Fruit fly (Drosophila melanogaster): ENCODE data around the gene Ada2b.
A peak's percentile ranks its signal among the peaks of the same experiment; 100 is the strongest.

Ada2b gene

DNA sequence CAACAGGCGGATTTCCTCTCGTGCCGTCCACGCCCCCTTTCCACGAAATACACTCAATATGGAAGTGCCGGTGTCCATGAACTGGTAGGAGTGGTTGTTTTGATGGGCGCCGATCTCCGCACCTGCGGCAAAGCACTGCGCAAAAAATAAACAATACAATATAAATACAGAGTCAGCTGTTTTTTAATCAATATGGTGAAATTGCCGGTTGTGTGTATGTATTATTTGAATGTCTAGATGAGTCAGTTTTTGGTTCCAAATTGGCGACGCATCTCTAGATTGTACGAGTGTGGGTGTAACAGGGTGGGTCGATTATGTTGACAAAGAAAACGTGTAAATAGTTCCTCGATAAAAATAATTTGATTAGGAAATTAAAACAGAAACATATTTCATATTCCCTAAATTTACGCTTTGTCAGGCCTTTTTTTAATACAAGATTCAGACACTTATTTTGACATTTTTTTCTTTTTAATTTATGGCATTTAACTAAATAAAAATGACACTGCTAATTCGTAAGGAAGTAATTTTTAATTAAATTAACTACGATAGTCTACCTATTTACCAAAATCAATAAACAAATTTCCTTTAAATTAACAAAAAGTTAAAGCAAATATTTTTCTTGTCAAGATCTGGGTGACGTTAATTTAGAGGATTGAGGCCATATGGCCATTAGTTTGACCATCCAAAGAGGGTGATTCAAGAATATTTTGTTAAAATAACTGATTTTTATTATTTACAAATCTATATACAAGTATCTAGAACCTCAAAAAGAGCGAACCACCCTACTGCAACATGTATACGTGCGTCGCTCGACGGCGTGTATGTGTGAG, 628 bp downstream of the Ada2b start (continued):
- peak; percentile 57 for TF ChIP-seq klu (GFP tag; IDR thresholded peaks at IDR 0.05)
- TF ChIP-seq CG4617 (GFP tag; optimal IDR thresholded peaks at IDR 0.05; ENCODE audit: borderline replicate concordance) = no peak
- TF ChIP-seq CG12219 (GFP tag; optimal IDR thresholded peaks at IDR 0.05) = peak; percentile 77
- TF ChIP-seq sens (GFP tag) = peak; percentile 98
- TF ChIP-seq sob (GFP tag; IDR thresholded peaks at IDR 0.05) = peak; percentile 72; the same call in 1 of the 2 replicates
- TF ChIP-seq trh (GFP tag; optimal IDR thresholded peaks at IDR 0.05) = peak; percentile 54
- peak; percentile 95 for TF ChIP-seq CG30403 (GFP tag; optimal IDR thresholded peaks at IDR 0.05)
- peak; percentile 77 for TF ChIP-seq row (GFP tag; IDR thresholded peaks at IDR 0.05)
- TF ChIP-seq Gug (GFP tag; IDR thresholded peaks at IDR 0.05) = peak; percentile 18; the same call in 2 of the 4 replicates
- peak; percentile 69 for TF ChIP-seq mam (GFP tag; optimal IDR thresholded peaks at IDR 0.05)
- TF ChIP-seq CG15601 (tag; optimal IDR thresholded peaks at IDR 0.05) = peak; percentile 86
- peak; percentile 91 for TF ChIP-seq CG2120 (GFP tag; optimal IDR thresholded peaks at IDR 0.05)
- peak; percentile 74 for TF ChIP-seq CG10654 (GFP tag; optimal IDR thresholded peaks at IDR 0.05)
- no peak for TF ChIP-seq Gsc (GFP tag; IDR thresholded peaks at IDR 0.05)
- no peak for TF ChIP-seq pfk (GFP tag; optimal IDR thresholded peaks at IDR 0.05)
- TF ChIP-seq zf30C (GFP tag; optimal IDR thresholded peaks at IDR 0.05) = no peak
- TF ChIP-seq Dref (GFP tag; IDR thresholded peaks at IDR 0.05) = no peak
- TF ChIP-seq Lpt (GFP tag; optimal IDR thresholded peaks at IDR 0.05) = no peak
- peak; percentile 73 for TF ChIP-seq Deaf1 (tag; optimal IDR thresholded peaks at IDR 0.05)
- TF ChIP-seq seq (GFP tag; IDR thresholded peaks at IDR 0.05) = peak; percentile 75; the same call in 1 of the 2 replicates
- TF ChIP-seq CG4328 (GFP tag; optimal IDR thresholded peaks at IDR 0.05) = peak; percentile 93
- peak; percentile 83 for TF ChIP-seq slp2 (GFP tag; optimal IDR thresholded peaks at IDR 0.05)
- TF ChIP-seq fd64A (GFP tag; optimal IDR thresholded peaks at IDR 0.05) = peak; percentile 55
- TF ChIP-seq bigmax (GFP tag; optimal IDR thresholded peaks at IDR 0.05) = no peak
- peak; percentile 72 for TF ChIP-seq CG11695 (GFP tag; IDR thresholded peaks at IDR 0.05)
- TF ChIP-seq CG1832 (GFP tag; optimal IDR thresholded peaks at IDR 0.05) = no peak
- peak; percentile 95 for TF ChIP-seq gem (tag; optimal IDR thresholded peaks at IDR 0.05)
- TF ChIP-seq CG8478 (optimal IDR thresholded peaks at IDR 0.05) = no peak
- peak; percentile 48 for TF ChIP-seq Awh (GFP tag; IDR thresholded peaks at IDR 0.05)
- TF ChIP-seq ttk (GFP tag; IDR thresholded peaks at IDR 0.05) = peak; percentile 51
- no peak; the same call in 1 of the 3 replicates for TF ChIP-seq ase (GFP tag; IDR thresholded peaks at IDR 0.05)
- peak; percentile 90 for TF ChIP-seq CG2712 (tag; optimal IDR thresholded peaks at IDR 0.05)
- TF ChIP-seq Nf-YA (GFP tag; IDR thresholded peaks at IDR 0.05) = peak; percentile 50; the same call in 1 of the 2 replicates
- no peak for TF ChIP-seq dimm (GFP tag; IDR thresholded peaks at IDR 0.05)
- TF ChIP-seq CG4404 (GFP tag; IDR thresholded peaks at IDR 0.05) = peak; percentile 56
- TF ChIP-seq pan (optimal IDR thresholded peaks at IDR 0.05) = no peak
- peak in 1 of 2 experiments; percentile 73 for TF ChIP-seq pan (GFP tag; optimal IDR thresholded peaks at IDR 0.05 in 1 of 2, IDR thresholded peaks at IDR 0.05 in 1 of 2)
- peak; percentile 80 for TF ChIP-seq CG6813 (GFP tag; optimal IDR thresholded peaks at IDR 0.05)
- peak; percentile 96 for TF ChIP-seq CG9727 (GFP tag; optimal IDR thresholded peaks at IDR 0.05)
- TF ChIP-seq CG10979 (tag; optimal IDR thresholded peaks at IDR 0.05) = peak; percentile 90
- TF ChIP-seq CG17612 (GFP tag; IDR thresholded peaks at IDR 0.05) = no peak
- no peak for TF ChIP-seq h (optimal IDR thresholded peaks at IDR 0.05)
- TF ChIP-seq Bdp1 (GFP tag; optimal IDR thresholded peaks at IDR 0.05) = peak; percentile 59
- peak; percentile 30 for TF ChIP-seq jumu (GFP tag; optimal IDR thresholded peaks at IDR 0.05)
- TF ChIP-seq jigr1 (GFP tag; IDR thresholded peaks at IDR 0.05) = no peak
- TF ChIP-seq phol (tag; optimal IDR thresholded peaks at IDR 0.05) = peak; percentile 62
- TF ChIP-seq CG9437 (GFP tag; optimal IDR thresholded peaks at IDR 0.05) = peak; percentile 95
- TF ChIP-seq sim (GFP tag; IDR thresholded peaks at IDR 0.05) = peak; percentile 57; the same call in 1 of the 2 replicates
- TF ChIP-seq run (tag; optimal IDR thresholded peaks at IDR 0.05) = peak; percentile 88
- TF ChIP-seq CG34224 (GFP tag; IDR thresholded peaks at IDR 0.05; ENCODE audit: partially characterized antibody) = no peak
- TF ChIP-seq CG17912 (GFP tag; optimal IDR thresholded peaks at IDR 0.05) = peak; percentile 43

Measured in whole organism, embryonic.